Fruit fly (Drosophila melanogaster): ENCODE measurements around the gene Mat89Ba.

DNA sequence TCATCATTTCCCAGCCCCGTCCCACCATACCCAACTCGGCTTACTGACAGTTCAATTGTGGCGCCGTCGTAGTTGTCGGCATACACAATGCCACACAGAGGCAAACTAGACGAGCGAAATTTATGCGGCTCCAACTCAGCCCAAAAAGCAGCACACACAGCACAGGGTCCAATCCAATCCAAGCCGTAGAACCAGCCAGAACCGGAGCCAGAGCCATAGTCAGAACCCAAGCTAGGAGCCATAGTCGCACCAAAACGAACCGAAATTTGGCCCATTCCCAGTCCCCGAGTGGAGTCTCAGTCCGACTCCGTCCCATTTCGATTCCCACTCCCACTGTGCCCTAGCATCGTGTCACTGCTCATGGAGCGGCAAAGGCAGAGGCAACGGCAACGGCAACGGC, 51.4 kb downstream of the Mat89Ba start:
- TF ChIP-seq Ets98B (GFP tag; IDR thresholded peaks at IDR 0.05), result no peak
- TF ChIP-seq CG34367 (tag; optimal IDR thresholded peaks at IDR 0.05), result no peak
- no peak for TF ChIP-seq CG8159 (tag; optimal IDR thresholded peaks at IDR 0.05)
- no peak for TF ChIP-seq gl (tag; optimal IDR thresholded peaks at IDR 0.05)
- TF ChIP-seq EcR (GFP tag; optimal IDR thresholded peaks at IDR 0.05), result no peak
- TF ChIP-seq Snoo (tag; optimal IDR thresholded peaks at IDR 0.05), result no peak
- TF ChIP-seq Pif1A (GFP tag; optimal IDR thresholded peaks at IDR 0.05), result no peak

All from whole organism, pupa.